Worm (Caenorhabditis elegans): Measurements from ENCODE around the gene K05F1.8.
"Not testable (repeated sequence)": the region's sequence is repeated elsewhere in the genome, so short reads cannot be mapped to it uniquely, and the experiment has no call there.

K05F1.8 gene

ce11 chrII:5816346-5816745, 16.9 kb upstream of the K05F1.8 start, which contains the start of gene ZK1248.20:
ZK1248.20 (plus strand) TSS chrII:5816646.
- no peak for TF ChIP-seq nhr-28 (tag; optimal IDR thresholded peaks at IDR 0.05)
- TF ChIP-seq ceh-9 (tag; optimal IDR thresholded peaks at IDR 0.05), result no peak
- TF ChIP-seq pha-4 (tag; optimal IDR thresholded peaks at IDR 0.05), result no peak
- TF ChIP-seq nfya-1 (tag; optimal IDR thresholded peaks at IDR 0.05; ENCODE audit: insufficient read depth), result no peak
- no peak for TF ChIP-seq elt-2 (tag; optimal IDR thresholded peaks at IDR 0.05)
- TF ChIP-seq ceh-82 (tag; optimal IDR thresholded peaks at IDR 0.05), result no peak
- no peak for TF ChIP-seq ceh-16 (tag; optimal IDR thresholded peaks at IDR 0.05)
- TF ChIP-seq egl-27 (tag; optimal IDR thresholded peaks at IDR 0.05), result no peak
- TF ChIP-seq fos-1 (tag; optimal IDR thresholded peaks at IDR 0.05), result no peak
- TF ChIP-seq fkh-10 (GFP tag; optimal IDR thresholded peaks at IDR 0.05), result no peak

- TF ChIP-seq ama-1 (optimal IDR thresholded peaks at IDR 0.05); lsy-12 (tag; optimal IDR thresholded peaks at IDR 0.05); elt-1 (tag; optimal IDR thresholded peaks at IDR 0.05): not testable (repeated sequence)
These were observed 15.9 kb upstream of the K05F1.8 start, which contains the start of gene wago-5 for ce11 chrII:5815382-5815781. wago-5 (minus strand) TSS chrII:5815482.

DNA sequence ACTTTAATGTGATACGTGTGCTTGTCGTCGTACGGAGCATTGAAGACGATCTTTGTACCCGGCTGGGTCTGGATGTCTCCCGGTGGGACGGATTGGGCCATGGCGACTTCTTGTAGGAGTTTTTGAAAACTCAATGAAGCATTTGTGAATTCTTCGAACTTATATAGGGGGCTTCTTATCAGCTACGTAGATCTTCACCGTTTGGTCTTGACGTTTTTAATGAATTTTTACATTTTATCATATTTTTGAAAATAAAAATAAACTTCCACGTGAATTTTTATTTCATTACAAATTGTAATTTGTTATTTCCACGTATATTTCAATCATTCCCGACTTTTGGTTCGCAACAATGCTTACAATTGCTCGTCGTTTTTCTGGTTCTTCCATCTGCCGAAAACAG, 10.8 kb upstream of the K05F1.8 start, which contains the start of the genes msp-64 and ZK1248.5:
Gene msp-64 (minus strand): TSS at position 101 of the 400 bp plus-strand sequence.
Gene ZK1248.5 (plus strand): TSS at position 285 of the 400 bp plus-strand sequence.
- TF ChIP-seq nhr-23 (tag; optimal IDR thresholded peaks at IDR 0.05) (no peak), ceh-16 (tag; optimal IDR thresholded peaks at IDR 0.05) (no peak), fos-1 (tag; optimal IDR thresholded peaks at IDR 0.05) (no peak), nhr-43 (tag; optimal IDR thresholded peaks at IDR 0.05; ENCODE audit: poor library complexity, severe bottlenecking) (no peak), elt-2 (tag; optimal IDR thresholded peaks at IDR 0.05) (no peak), unc-39 (tag; optimal IDR thresholded peaks at IDR 0.05) (no peak), sea-2 (GFP tag; optimal IDR thresholded peaks at IDR 0.05) (no peak), mdl-1 (tag; optimal IDR thresholded peaks at IDR 0.05) (no peak), eor-1 (tag; optimal IDR thresholded peaks at IDR 0.05) (no peak), pqm-1 (tag; optimal IDR thresholded peaks at IDR 0.05) (no peak), jun-1 (tag; optimal IDR thresholded peaks at IDR 0.05) (no peak), ZK546.5 (tag; optimal IDR thresholded peaks at IDR 0.05) (no peak), nhr-25 (tag; optimal IDR thresholded peaks at IDR 0.05) (no peak), fkh-2 (tag; optimal IDR thresholded peaks at IDR 0.05) (no peak), mml-1 (tag; optimal IDR thresholded peaks at IDR 0.05) (no peak), nhr-28 (tag; optimal IDR thresholded peaks at IDR 0.05) (no peak), skn-1 (tag; optimal IDR thresholded peaks at IDR 0.05) (no peak), hmg-11 (tag; optimal IDR thresholded peaks at IDR 0.05) (no peak), ztf-4 (tag; optimal IDR thresholded peaks at IDR 0.05) (no peak), ztf-11 (tag; optimal IDR thresholded peaks at IDR 0.05) (no peak)

ce11 chrII:5806563-5806962, 7.1 kb upstream of the K05F1.8 start:
- peak; percentile 63 for TF ChIP-seq pqm-1 (tag; optimal IDR thresholded peaks at IDR 0.05)
- TF ChIP-seq elt-2 (tag; optimal IDR thresholded peaks at IDR 0.05), result peak; percentile 97
- TF ChIP-seq elt-1 (tag; optimal IDR thresholded peaks at IDR 0.05), result no peak

ce11 chrII:5805303-5805702, 5.8 kb upstream of the K05F1.8 start, which contains the start of gene K05F1.10:
K05F1.10 (minus strand) TSS chrII:5805473.
- TF ChIP-seq ama-1 (optimal IDR thresholded peaks at IDR 0.05) (peak; percentile 9), pha-4 (tag; optimal IDR thresholded peaks at IDR 0.05) (peak; percentile 9), elt-2 (tag; optimal IDR thresholded peaks at IDR 0.05) (peak; percentile 86), fkh-2 (tag; optimal IDR thresholded peaks at IDR 0.05) (no peak), pqm-1 (tag; optimal IDR thresholded peaks at IDR 0.05) (peak; percentile 54)

DNA sequence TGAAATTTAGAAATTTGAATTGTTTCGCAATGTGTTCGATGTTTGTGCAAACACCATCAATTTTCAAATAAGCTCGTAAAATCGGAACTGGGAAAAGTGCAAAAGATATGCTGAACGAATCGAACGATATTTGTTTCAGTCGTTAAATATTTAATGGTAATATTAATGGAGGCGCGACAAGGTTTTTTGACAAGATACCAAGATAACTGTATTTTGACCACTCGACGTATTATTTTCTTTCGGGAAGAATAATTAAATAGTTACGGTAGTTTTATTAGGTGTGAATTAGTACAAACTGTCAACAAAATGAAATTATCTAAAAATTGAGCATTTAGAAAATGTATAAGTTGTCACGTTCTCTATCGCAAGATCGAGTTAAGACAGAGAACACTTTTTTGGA, 4.8 kb upstream of the K05F1.8 start:
- TF ChIP-seq unc-39 (tag; optimal IDR thresholded peaks at IDR 0.05) (no peak), pha-4 (tag; optimal IDR thresholded peaks at IDR 0.05) (peak; percentile 8), lin-39 (tag; optimal IDR thresholded peaks at IDR 0.05) (no peak), aly-2 (tag; optimal IDR thresholded peaks at IDR 0.05) (no peak), pqm-1 (tag; optimal IDR thresholded peaks at IDR 0.05) (peak; percentile 25), sea-2 (GFP tag; optimal IDR thresholded peaks at IDR 0.05) (no peak), ceh-82 (tag; optimal IDR thresholded peaks at IDR 0.05) (no peak), fkh-2 (tag; optimal IDR thresholded peaks at IDR 0.05) (no peak), skn-1 (tag; optimal IDR thresholded peaks at IDR 0.05) (no peak), mml-1 (tag; optimal IDR thresholded peaks at IDR 0.05) (no peak), zag-1 (tag; optimal IDR thresholded peaks at IDR 0.05) (no peak), tbx-2 (tag; optimal IDR thresholded peaks at IDR 0.05) (no peak), nhr-77 (tag; optimal IDR thresholded peaks at IDR 0.05) (no peak), elt-2 (tag; optimal IDR thresholded peaks at IDR 0.05) (peak; percentile 93)

Data from whole organism, L3 larva.